Fruit fly (Drosophila melanogaster): ENCODE measurements around the gene CG15743.

The CG15743 gene

dm6 chrX:13256967-13257366 is 28.5 kb upstream of the CG15743 start (continued):
- no peak for TF ChIP-seq slou (GFP tag; optimal IDR thresholded peaks at IDR 0.05)
- TF ChIP-seq CG10321 (GFP tag; IDR thresholded peaks at IDR 0.05) = 0 out of 2 replicates have a peak, but pooled peaks have one; percentile 9
- no peak for TF ChIP-seq crc (GFP tag; optimal IDR thresholded peaks at IDR 0.05)
- TF ChIP-seq Dad (GFP tag; optimal IDR thresholded peaks at IDR 0.05) = peak; percentile 22
- peak; percentile 11 for TF ChIP-seq CG1792 (GFP tag; optimal IDR thresholded peaks at IDR 0.05)
- peak; percentile 2 for TF ChIP-seq Spps (tag; optimal IDR thresholded peaks at IDR 0.05)
- TF ChIP-seq CG14860 (GFP tag; IDR thresholded peaks at IDR 0.05; ENCODE audit: partially characterized antibody) = no peak
- TF ChIP-seq crol (GFP tag; IDR thresholded peaks at IDR 0.05) = 0 out of 2 replicates have a peak, but pooled peaks have one; percentile 10
- no peak for TF ChIP-seq sob (GFP tag; IDR thresholded peaks at IDR 0.05)
- peak; percentile 24 for TF ChIP-seq zf30C (GFP tag; optimal IDR thresholded peaks at IDR 0.05)
- TF ChIP-seq HmgD (GFP tag; optimal IDR thresholded peaks at IDR 0.05) = no peak
- TF ChIP-seq CG13123 (GFP tag; optimal IDR thresholded peaks at IDR 0.05) = no peak
- TF ChIP-seq ewg (GFP tag; optimal IDR thresholded peaks at IDR 0.05) = no peak
- TF ChIP-seq sug (tag; optimal IDR thresholded peaks at IDR 0.05) = peak; percentile 33
- TF ChIP-seq nerfin-2 (GFP tag; IDR thresholded peaks at IDR 0.05; ENCODE audit: partially characterized antibody) = no peak
- TF ChIP-seq CG10462 (GFP tag; optimal IDR thresholded peaks at IDR 0.05) = no peak
- TF ChIP-seq CG1832 (GFP tag; optimal IDR thresholded peaks at IDR 0.05) = no peak
- TF ChIP-seq unc-4 (GFP tag; IDR thresholded peaks at IDR 0.05; ENCODE audit: partially characterized antibody) = no peak
- TF ChIP-seq HmgZ (tag; optimal IDR thresholded peaks at IDR 0.05) = peak; percentile 39
- TF ChIP-seq NFAT (GFP tag; IDR thresholded peaks at IDR 0.05) = peak; percentile 25; the same call in 1 of the 2 replicates
- TF ChIP-seq esg (GFP tag; conservative IDR thresholded peaks at IDR 0.05) = no peak
- peak; percentile 56; the same call in 1 of the 2 replicates for TF ChIP-seq bbx (GFP tag; IDR thresholded peaks at IDR 0.05; ENCODE audit: partially characterized antibody)
- no peak for TF ChIP-seq chif (GFP tag; optimal IDR thresholded peaks at IDR 0.05)
- no peak for TF ChIP-seq nau (GFP tag; optimal IDR thresholded peaks at IDR 0.05)
- TF ChIP-seq Drgx (GFP tag; IDR thresholded peaks at IDR 0.05) = no peak; the same call in 1 of the 2 replicates
- TF ChIP-seq CG18262 (tag; optimal IDR thresholded peaks at IDR 0.05) = peak; percentile 15
- TF ChIP-seq CG3838 (GFP tag; optimal IDR thresholded peaks at IDR 0.05) = no peak
- TF ChIP-seq CG14014 (GFP tag; IDR thresholded peaks at IDR 0.05) = peak; percentile 17; the same call in 1 of the 2 replicates
- TF ChIP-seq Jarid2 (GFP tag; optimal IDR thresholded peaks at IDR 0.05) = peak; percentile 93
- TF ChIP-seq Dll (GFP tag; IDR thresholded peaks at IDR 0.05; ENCODE audit: partially characterized antibody) = no peak
- no peak for TF ChIP-seq Doc2 (GFP tag; IDR thresholded peaks at IDR 0.05)
- no peak for TF ChIP-seq CG10654 (GFP tag; optimal IDR thresholded peaks at IDR 0.05)
- no peak for TF ChIP-seq run (tag; optimal IDR thresholded peaks at IDR 0.05)
- TF ChIP-seq B-H2 (GFP tag; optimal IDR thresholded peaks at IDR 0.05) = peak; percentile 46
- TF ChIP-seq slp2 (GFP tag; optimal IDR thresholded peaks at IDR 0.05) = no peak
- TF ChIP-seq CG32532 (GFP tag; IDR thresholded peaks at IDR 0.05) = peak; percentile 24; the same call in 1 of the 2 replicates
- TF ChIP-seq HLH4C (GFP tag; IDR thresholded peaks at IDR 0.05; ENCODE audit: partially characterized antibody) = peak; percentile 49; the same call in 1 of the 3 replicates
- TF ChIP-seq Rx (GFP tag; IDR thresholded peaks at IDR 0.05) = 0 out of 2 replicates have a peak, but pooled peaks have one; percentile 11
- TF ChIP-seq CG11504 (tag; optimal IDR thresholded peaks at IDR 0.05) = peak; percentile 32
- TF ChIP-seq dysf (GFP tag; IDR thresholded peaks at IDR 0.05) = no peak
- TF ChIP-seq Sry-β (GFP tag; optimal IDR thresholded peaks at IDR 0.05) = no peak
- TF ChIP-seq sens-2 (GFP tag; IDR thresholded peaks at IDR 0.05) = no peak
- TF ChIP-seq CG11085 (GFP tag; IDR thresholded peaks at IDR 0.05) = no peak
- TF ChIP-seq CG31441 (GFP tag; IDR thresholded peaks at IDR 0.05) = 0 out of 2 replicates have a peak, but pooled peaks have one; percentile 13
- no peak for TF ChIP-seq Hmx (GFP tag; optimal IDR thresholded peaks at IDR 0.05)
- TF ChIP-seq E2f2 (GFP tag; IDR thresholded peaks at IDR 0.05) = peak; percentile 61
- TF ChIP-seq HLHmδ (GFP tag; optimal IDR thresholded peaks at IDR 0.05) = peak; percentile 32
- no peak for TF ChIP-seq Gug (GFP tag; IDR thresholded peaks at IDR 0.05)
- TF ChIP-seq Chrac-16 (GFP tag; optimal IDR thresholded peaks at IDR 0.05) = no peak
- no peak for TF ChIP-seq org-1 (GFP tag; optimal IDR thresholded peaks at IDR 0.05)
- TF ChIP-seq kni (GFP tag; optimal IDR thresholded peaks at IDR 0.05) = peak; percentile 31

Data from whole organism, embryonic.